Fruit fly (Drosophila melanogaster) whole organism, prepupa: ENCODE data around the gene CG1703.

ENCODE experiments used
- CG10631 ChIP-seq: fragments of 200-800 bp; sonication (Bioruptor generic); optimal IDR thresholded peaks from 2 replicates; lab custom pipeline; 2016; ENCODE audit warnings: missing biosample characterization, missing genetic modification characterization
- CG10669 ChIP-seq: fragments of 200-800 bp; sonication (Bioruptor generic); optimal IDR thresholded peaks from 3 replicates; lab custom pipeline; 2018; ENCODE audit warnings: missing biosample characterization, mild to moderate bottlenecking, missing genetic modification characterization, moderate library complexity
- CG11762 ChIP-seq: fragments of 200-800 bp; sonication (Bioruptor generic); optimal IDR thresholded peaks from 3 replicates; lab custom pipeline; 2016; ENCODE audit warnings: missing biosample characterization, missing genetic modification characterization; ENCODE audit not compliant: insufficient read depth
- CG11902 ChIP-seq: fragments of 200-800 bp; sonication (Bioruptor generic); optimal IDR thresholded peaks from 3 replicates; lab custom pipeline; 2016; ENCODE audit warnings: missing biosample characterization, missing genetic modification characterization
- CG15336 ChIP-seq: fragments of 200-800 bp; sonication (Bioruptor generic); IDR thresholded peaks from 2 replicates; pipeline ENCODE4 v1.3.6; 2022; ENCODE audit warnings: missing biosample characterization, missing genetic modification characterization
- CG1621 ChIP-seq: fragments of 200-800 bp; sonication (Bioruptor generic); optimal IDR thresholded peaks from 3 replicates; lab custom pipeline; 2018; ENCODE audit warnings: missing biosample characterization, mild to moderate bottlenecking, missing genetic modification characterization
- CG3032 ChIP-seq: fragments of 200-800 bp; optimal IDR thresholded peaks from 2 replicates; lab custom pipeline; 2019; ENCODE audit warnings: missing biosample characterization, mild to moderate bottlenecking, missing genetic modification characterization, moderate library complexity
- CG32006 ChIP-seq: fragments of 200-800 bp; sonication (Bioruptor generic); optimal IDR thresholded peaks from 3 replicates; lab custom pipeline; 2017; ENCODE audit warnings: missing biosample characterization, mild to moderate bottlenecking, missing genetic modification characterization
- CG34406 ChIP-seq: fragments of 200-800 bp; sonication (Bioruptor generic); optimal IDR thresholded peaks from 3 replicates; lab custom pipeline; 2016; ENCODE audit warnings: missing biosample characterization, missing genetic modification characterization
- CG3919 ChIP-seq: fragments of 200-800 bp; sonication (Bioruptor generic); optimal IDR thresholded peaks from 3 replicates; lab custom pipeline; 2016; ENCODE audit warnings: missing biosample characterization, missing genetic modification characterization
- CG6163 ChIP-seq: fragments of 200-800 bp; sonication (Bioruptor generic); IDR thresholded peaks from 3 replicates; pipeline ENCODE4 v1.3.6; 2022; ENCODE audit warnings: missing biosample characterization, missing genetic modification characterization
- CG6808 ChIP-seq: fragments of 200-800 bp; sonication (Bioruptor generic); optimal IDR thresholded peaks from 3 replicates; lab custom pipeline; 2017; ENCODE audit warnings: missing biosample characterization, missing genetic modification characterization, mild to moderate bottlenecking, moderate library complexity, missing genetic modification reagents
- CG6854 ChIP-seq: fragments of 200-800 bp; sonication (Bioruptor generic); optimal IDR thresholded peaks from 2 replicates; lab custom pipeline; 2017; ENCODE audit warnings: missing biosample characterization, mild to moderate bottlenecking, missing genetic modification characterization
- CG7368 ChIP-seq: fragments of 200-800 bp; sonication (Bioruptor generic); optimal IDR thresholded peaks from 3 replicates; lab custom pipeline; 2016; ENCODE audit warnings: missing biosample characterization, missing genetic modification characterization
- CG8319 ChIP-seq: fragments of 200-800 bp; sonication (Bioruptor generic); optimal IDR thresholded peaks from 3 replicates; lab custom pipeline; 2016; ENCODE audit warnings: missing biosample characterization, missing genetic modification characterization
- CG9139 ChIP-seq: fragments of 200-800 bp; sonication (Bioruptor generic); optimal IDR thresholded peaks from 3 replicates; lab custom pipeline; 2017; ENCODE audit warnings: missing biosample characterization, mild to moderate bottlenecking, missing genetic modification characterization
- Eip75B ChIP-seq: fragments of 200-800 bp; sonication (Bioruptor generic); optimal IDR thresholded peaks from 3 replicates; lab custom pipeline; 2016; ENCODE audit warnings: missing biosample characterization, missing genetic modification characterization
- Eip78C ChIP-seq: fragments of 200-800 bp; sonication (Bioruptor generic); peaks from one replicate; lab custom pipeline; 2016; ENCODE audit warnings: missing biosample characterization, missing genetic modification characterization
- Eip93F ChIP-seq: fragments of 200-800 bp; sonication (Bioruptor generic); optimal IDR thresholded peaks from 2 replicates; lab custom pipeline; 2016; ENCODE audit warnings: missing biosample characterization, mild to moderate bottlenecking, missing genetic modification characterization
- Ets21C ChIP-seq: fragments of 200-800 bp; sonication (Bioruptor generic); optimal IDR thresholded peaks from 3 replicates; lab custom pipeline; 2016; ENCODE audit warnings: missing biosample characterization, missing genetic modification characterization
- Ets96B ChIP-seq: fragments of 200-800 bp; optimal IDR thresholded peaks from 2 replicates; lab custom pipeline; 2019; ENCODE audit warnings: missing biosample characterization, mild to moderate bottlenecking, missing genetic modification characterization, moderate library complexity
- Gug ChIP-seq: fragments of 200-800 bp; sonication (Bioruptor generic); IDR thresholded peaks from 2 replicates; pipeline ENCODE4 v1.3.6; 2022; ENCODE audit warnings: missing biosample characterization, missing genetic modification characterization
- Hr39 ChIP-seq: fragments of 200-800 bp; sonication (Bioruptor generic); optimal IDR thresholded peaks from 2 replicates; lab custom pipeline; 2016; ENCODE audit warnings: missing biosample characterization, missing genetic modification characterization
- Lpt ChIP-seq: fragments of 200-800 bp; sonication (Bioruptor generic); optimal IDR thresholded peaks from 3 replicates; lab custom pipeline; 2016; ENCODE audit warnings: missing biosample characterization, missing genetic modification characterization
- Met ChIP-seq: fragments of 200-800 bp; sonication (Bioruptor generic); optimal IDR thresholded peaks from 3 replicates; lab custom pipeline; 2016; ENCODE audit warnings: missing biosample characterization, missing genetic modification characterization
- OdsH ChIP-seq: fragments of 200-800 bp; sonication (Bioruptor generic); optimal IDR thresholded peaks from 3 replicates; lab custom pipeline; 2016; ENCODE audit warnings: missing biosample characterization, missing genetic modification characterization
- Smox ChIP-seq: fragments of 200-800 bp; sonication (Bioruptor generic); optimal IDR thresholded peaks from 3 replicates; lab custom pipeline; 2016; ENCODE audit warnings: missing biosample characterization, missing genetic modification characterization
- achi ChIP-seq: fragments of 200-800 bp; sonication (Bioruptor generic); optimal IDR thresholded peaks from 3 replicates; lab custom pipeline; 2016; ENCODE audit warnings: missing biosample characterization, missing genetic modification characterization
- acj6 ChIP-seq: fragments of 200-800 bp; sonication (Bioruptor generic); optimal IDR thresholded peaks from 3 replicates; lab custom pipeline; 2016; ENCODE audit warnings: missing biosample characterization, missing genetic modification characterization
- dsx ChIP-seq: fragments of 200-800 bp; optimal IDR thresholded peaks from 3 replicates; lab custom pipeline; 2019; ENCODE audit warnings: missing biosample characterization, mild to moderate bottlenecking, missing genetic modification characterization, moderate library complexity; ENCODE audit not compliant: poor library complexity, severe bottlenecking
- eg ChIP-seq: fragments of 200-800 bp; sonication (Bioruptor generic); IDR thresholded peaks from 3 replicates; pipeline ENCODE4 v1.3.6; 2022; ENCODE audit warnings: missing biosample characterization, missing genetic modification characterization
- esn ChIP-seq: fragments of 200-800 bp; sonication (Bioruptor generic); optimal IDR thresholded peaks from 2 replicates; lab custom pipeline; 2016; ENCODE audit warnings: missing biosample characterization, mild to moderate bottlenecking, missing genetic modification characterization, moderate library complexity
- fd59A ChIP-seq: fragments of 200-800 bp; sonication (Bioruptor generic); optimal IDR thresholded peaks from 2 replicates; lab custom pipeline; 2017; ENCODE audit warnings: missing biosample characterization, mild to moderate bottlenecking, missing genetic modification characterization, missing genetic modification reagents
- fd85E ChIP-seq: fragments of 200-800 bp; sonication (Bioruptor generic); optimal IDR thresholded peaks from 3 replicates; lab custom pipeline; 2016; ENCODE audit warnings: missing biosample characterization, missing genetic modification characterization
- lz ChIP-seq: fragments of 200-800 bp; sonication (Bioruptor generic); optimal IDR thresholded peaks from 3 replicates; lab custom pipeline; 2016; ENCODE audit warnings: missing biosample characterization, missing genetic modification characterization
- pdm3 ChIP-seq: fragments of 200-800 bp; sonication (Bioruptor generic); optimal IDR thresholded peaks from 3 replicates; lab custom pipeline; 2016; ENCODE audit warnings: missing biosample characterization, missing genetic modification characterization
- salr ChIP-seq, 2 experiments: fragments of 200-800 bp; sonication (Bioruptor generic); optimal IDR thresholded peaks; 3 replicates each; lab custom pipeline; 2016 to 2018; ENCODE audit warnings: missing biosample characterization in 2 of 2, missing genetic modification characterization in 2 of 2, mild to moderate bottlenecking in 1 of 2
- svp ChIP-seq: fragments of 200-800 bp; sonication (Bioruptor generic); peaks from one replicate; lab custom pipeline; 2016; ENCODE audit warnings: missing biosample characterization, missing genetic modification characterization

Gene CG1703

dm6 chrX:11631704-11632103, 20.0 kb downstream of the CG1703 start:
- TF ChIP-seq Ets21C, result no peak
- TF ChIP-seq CG10631 (GFP tag; lab: Kevin White, UChicago), result no peak
- no peak for TF ChIP-seq Eip93F (GFP tag; lab: Kevin White, UChicago)
- TF ChIP-seq CG11902 (GFP tag; lab: Kevin White, UChicago), result no peak
- no peak for TF ChIP-seq CG15336 (GFP tag; lab: Robert Waterston, UW)
- TF ChIP-seq OdsH (GFP tag; lab: Kevin White, UChicago), result no peak
- no peak for TF ChIP-seq pdm3 (GFP tag; lab: Kevin White, UChicago)
- no peak for TF ChIP-seq achi (GFP tag; lab: Kevin White, UChicago)
- TF ChIP-seq fd59A (GFP tag; lab: Kevin White, UChicago), result no peak

dm6 chrX:11633199-11633598, 21.5 kb downstream of the CG1703 start:
- peak; percentile 39 for TF ChIP-seq CG10631 (GFP tag; lab: Kevin White, UChicago)
- peak; percentile 55 for TF ChIP-seq CG10669 (GFP tag; lab: Kevin White, UChicago)
- peak; percentile 38 for TF ChIP-seq Met (GFP tag; lab: Kevin White, UChicago)
- peak; percentile 30 for TF ChIP-seq Eip75B
- TF ChIP-seq acj6, result peak; percentile 11
- TF ChIP-seq svp (GFP tag; lab: Kevin White, UChicago), result peak; percentile 43
- peak; percentile 19 for TF ChIP-seq CG3919 (GFP tag; lab: Kevin White, UChicago)
- peak; percentile 52 for TF ChIP-seq Ets96B (tag; lab: Kevin White, UChicago)
- peak; percentile 8 for TF ChIP-seq pdm3 (GFP tag; lab: Kevin White, UChicago)
- TF ChIP-seq OdsH (GFP tag; lab: Kevin White, UChicago), result peak; percentile 40
- peak; percentile 56 for TF ChIP-seq CG3032
- TF ChIP-seq dsx (GFP tag; lab: Kevin White, UChicago), result peak; percentile 27
- peak; percentile 20 for TF ChIP-seq achi (GFP tag; lab: Kevin White, UChicago)
- peak; percentile 8 for TF ChIP-seq CG32006 (GFP tag; lab: Kevin White, UChicago)
- peak; percentile 27; the same call in 1 of the 3 replicates for TF ChIP-seq CG6163 (GFP tag; lab: Robert Waterston, UW)
- TF ChIP-seq Eip78C (GFP tag; lab: Kevin White, UChicago), result peak; percentile 69
- TF ChIP-seq CG1621 (tag; lab: Kevin White, UChicago), result peak; percentile 27
- TF ChIP-seq salr (GFP tag; optimal IDR thresholded peaks at IDR 0.05; lab: Kevin White, UChicago), result peak in 1 of 2 experiments; percentile 26
- TF ChIP-seq CG11762, result peak; percentile 11
- TF ChIP-seq fd59A (GFP tag; lab: Kevin White, UChicago), result peak; percentile 10
- TF ChIP-seq, all 60 proteins: peak for 20; not testable (repeated sequence) for 40

- TF ChIP-seq eg (GFP tag; lab: Robert Waterston, UW), result no peak
- no peak for TF ChIP-seq Gug (GFP tag; lab: Robert Waterston, UW)
- no peak for TF ChIP-seq Ets96B (tag; lab: Kevin White, UChicago)
- no peak for TF ChIP-seq Ets21C
- TF ChIP-seq Hr39 (GFP tag; lab: Kevin White, UChicago), result no peak
- peak; percentile 34 for TF ChIP-seq Eip78C (GFP tag; lab: Kevin White, UChicago)
Observed at dm6 chrX:11640477-11640876, 28.8 kb downstream of the CG1703 start.

DNA sequence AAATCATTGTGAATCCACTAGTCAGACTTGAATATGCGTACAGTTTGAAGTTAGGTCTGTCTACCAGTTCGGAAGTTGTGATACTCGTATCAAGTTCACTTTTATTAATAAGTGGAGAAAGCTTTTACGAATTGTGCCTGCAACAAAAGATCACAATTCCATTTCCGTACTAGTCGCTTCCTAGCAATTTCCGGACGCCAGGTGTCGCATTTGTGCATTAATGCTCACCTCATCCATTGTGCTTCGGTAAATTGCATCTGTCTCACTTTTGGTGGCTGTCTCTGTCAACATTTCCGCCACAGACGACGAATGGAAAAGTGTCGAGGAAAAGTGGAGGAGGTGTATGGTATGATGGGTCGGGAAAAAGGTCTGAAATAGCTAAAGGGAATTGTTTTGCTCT, 31.5 kb downstream of the CG1703 start:
- TF ChIP-seq CG6854 (GFP tag; lab: Kevin White, UChicago) (no peak), Lpt (GFP tag; lab: Kevin White, UChicago) (no peak), CG10669 (GFP tag; lab: Kevin White, UChicago) (no peak), dsx (GFP tag; lab: Kevin White, UChicago) (no peak), svp (GFP tag; lab: Kevin White, UChicago) (no peak), CG34406 (GFP tag; lab: Kevin White, UChicago) (no peak), fd85E (GFP tag; lab: Kevin White, UChicago) (no peak), CG15336 (GFP tag; lab: Robert Waterston, UW) (no peak), lz (GFP tag; lab: Kevin White, UChicago) (no peak), CG9139 (GFP tag; lab: Kevin White, UChicago) (no peak), salr (GFP tag; optimal IDR thresholded peaks at IDR 0.05; lab: Kevin White, UChicago) (no peak), CG6808 (no peak), CG7368 (GFP tag; lab: Kevin White, UChicago) (no peak), esn (GFP tag; lab: Kevin White, UChicago) (no peak), Smox (no peak), Ets21C (no peak), CG8319 (GFP tag; lab: Kevin White, UChicago) (no peak), CG10631 (GFP tag; lab: Kevin White, UChicago) (no peak), Met (GFP tag; lab: Kevin White, UChicago) (no peak), CG32006 (GFP tag; lab: Kevin White, UChicago) (no peak)
